Worm (Caenorhabditis elegans) whole organism, L2 larva: Measurements from ENCODE around the gene elmd-1.

Experiments
- R02D3.7 ChIP-seq: fragments of 150-350 bp; optimal IDR thresholded peaks from 2 replicates; lab custom pipeline; 2014; ENCODE audit warnings: missing biosample characterization, missing genetic modification characterization
- egl-27 ChIP-seq: sonication (generic microtip); optimal IDR thresholded peaks from 3 replicates; lab custom pipeline; 2017; ENCODE audit warnings: missing biosample characterization, missing genetic modification reagents, missing genetic modification characterization
- lin-13 ChIP-seq: fragments of 150-350 bp; optimal IDR thresholded peaks from 2 replicates; lab custom pipeline; 2014; ENCODE audit warnings: missing biosample characterization, missing genetic modification reagents, missing genetic modification characterization
- lin-39 ChIP-seq: fragments of 150-350 bp; optimal IDR thresholded peaks from 2 replicates; lab custom pipeline; 2014; ENCODE audit warnings: missing biosample characterization, missing genetic modification reagents, missing genetic modification characterization
- snpc-4 ChIP-seq: fragments of 150-350 bp; optimal IDR thresholded peaks from 2 replicates; lab custom pipeline; 2014; ENCODE audit warnings: missing biosample characterization, missing genetic modification characterization
- unc-62 ChIP-seq: fragments of 150-350 bp; optimal IDR thresholded peaks from 2 replicates; lab custom pipeline; 2014; ENCODE audit warnings: missing biosample characterization, missing genetic modification reagents, missing genetic modification characterization
- ztf-4 ChIP-seq: fragments of 150-350 bp; optimal IDR thresholded peaks from 2 replicates; lab custom pipeline; 2014; ENCODE audit warnings: missing biosample characterization, missing genetic modification characterization

DNA sequence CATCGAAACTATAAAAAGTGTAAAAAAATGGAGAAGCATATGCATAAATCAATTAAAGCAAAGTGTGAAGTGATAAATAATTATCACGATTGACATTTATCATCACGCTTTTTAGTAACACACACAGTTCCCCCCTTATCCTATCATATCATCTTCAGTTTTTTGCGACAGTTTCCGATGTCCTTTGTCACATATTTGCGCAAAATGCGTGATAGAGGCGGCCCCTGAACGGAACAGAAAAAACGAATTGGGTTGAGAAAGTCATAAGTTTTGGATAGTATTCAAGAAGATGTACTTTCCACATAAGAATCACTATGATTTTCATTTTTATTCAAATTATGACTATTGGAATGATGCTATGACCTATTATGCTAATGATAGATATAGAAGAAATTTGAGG is 40.7 kb upstream of the elmd-1 start:
- TF ChIP-seq lin-39 (tag; lab: Kevin White, UChicago) (no peak), snpc-4 (tag; lab: Kevin White, UChicago) (no peak), lin-13 (GFP tag; lab: Kevin White, UChicago) (no peak), R02D3.7 (tag; lab: Kevin White, UChicago) (no peak), unc-62 (no peak), ztf-4 (no peak), egl-27 (tag; lab: Kevin White, UChicago) (no peak)
